Fruit fly (Drosophila melanogaster) whole organism, prepupa: Measurements from ENCODE around the gene CG5281.

Source experiments
- Blimp-1 ChIP-seq: fragments of 200-800 bp; sonication (Bioruptor generic); optimal IDR thresholded peaks from 3 replicates; lab custom pipeline; 2017; ENCODE audit warnings: missing biosample characterization, missing genetic modification characterization, mild to moderate bottlenecking, moderate library complexity, missing genetic modification reagents
- CG10631 ChIP-seq: fragments of 200-800 bp; sonication (Bioruptor generic); optimal IDR thresholded peaks from 2 replicates; lab custom pipeline; 2016; ENCODE audit warnings: missing biosample characterization, missing genetic modification characterization
- CG10669 ChIP-seq: fragments of 200-800 bp; sonication (Bioruptor generic); optimal IDR thresholded peaks from 3 replicates; lab custom pipeline; 2018; ENCODE audit warnings: missing biosample characterization, mild to moderate bottlenecking, missing genetic modification characterization, moderate library complexity
- CG11294 ChIP-seq: fragments of 200-800 bp; sonication (Bioruptor generic); IDR thresholded peaks from 2 replicates; pipeline ENCODE4 v1.3.6; 2022; ENCODE audit warnings: missing biosample characterization, missing genetic modification characterization
- CG11762 ChIP-seq: fragments of 200-800 bp; sonication (Bioruptor generic); optimal IDR thresholded peaks from 3 replicates; lab custom pipeline; 2016; ENCODE audit warnings: missing biosample characterization, missing genetic modification characterization; ENCODE audit not compliant: insufficient read depth
- CG15336 ChIP-seq: fragments of 200-800 bp; sonication (Bioruptor generic); IDR thresholded peaks from 2 replicates; pipeline ENCODE4 v1.3.6; 2022; ENCODE audit warnings: missing biosample characterization, missing genetic modification characterization
- CG1621 ChIP-seq: fragments of 200-800 bp; sonication (Bioruptor generic); optimal IDR thresholded peaks from 3 replicates; lab custom pipeline; 2018; ENCODE audit warnings: missing biosample characterization, mild to moderate bottlenecking, missing genetic modification characterization
- CG32006 ChIP-seq: fragments of 200-800 bp; sonication (Bioruptor generic); optimal IDR thresholded peaks from 3 replicates; lab custom pipeline; 2017; ENCODE audit warnings: missing biosample characterization, mild to moderate bottlenecking, missing genetic modification characterization
- CG34406 ChIP-seq: fragments of 200-800 bp; sonication (Bioruptor generic); optimal IDR thresholded peaks from 3 replicates; lab custom pipeline; 2016; ENCODE audit warnings: missing biosample characterization, missing genetic modification characterization
- CG3919 ChIP-seq: fragments of 200-800 bp; sonication (Bioruptor generic); optimal IDR thresholded peaks from 3 replicates; lab custom pipeline; 2016; ENCODE audit warnings: missing biosample characterization, missing genetic modification characterization
- CG6163 ChIP-seq: fragments of 200-800 bp; sonication (Bioruptor generic); IDR thresholded peaks from 3 replicates; pipeline ENCODE4 v1.3.6; 2022; ENCODE audit warnings: missing biosample characterization, missing genetic modification characterization
- CG6276 ChIP-seq: fragments of 200-800 bp; sonication (Bioruptor generic); optimal IDR thresholded peaks from 2 replicates; lab custom pipeline; 2017; ENCODE audit warnings: missing biosample characterization, mild to moderate bottlenecking, missing genetic modification characterization
- CG6792 ChIP-seq: fragments of 200-800 bp; sonication (Bioruptor generic); optimal IDR thresholded peaks from 3 replicates; lab custom pipeline; 2016; ENCODE audit warnings: missing biosample characterization, missing genetic modification characterization
- CG6808 ChIP-seq: fragments of 200-800 bp; sonication (Bioruptor generic); optimal IDR thresholded peaks from 3 replicates; lab custom pipeline; 2017; ENCODE audit warnings: missing biosample characterization, missing genetic modification characterization, mild to moderate bottlenecking, moderate library complexity, missing genetic modification reagents
- CG7368 ChIP-seq: fragments of 200-800 bp; sonication (Bioruptor generic); optimal IDR thresholded peaks from 3 replicates; lab custom pipeline; 2016; ENCODE audit warnings: missing biosample characterization, missing genetic modification characterization
- CG8119 ChIP-seq: fragments of 200-800 bp; sonication (Bioruptor generic); IDR thresholded peaks from 3 replicates; pipeline ENCODE4 v1.3.6; 2022; ENCODE audit warnings: missing biosample characterization, missing genetic modification characterization
- CG8319 ChIP-seq: fragments of 200-800 bp; sonication (Bioruptor generic); optimal IDR thresholded peaks from 3 replicates; lab custom pipeline; 2016; ENCODE audit warnings: missing biosample characterization, missing genetic modification characterization
- CG8632 ChIP-seq: fragments of 200-800 bp; sonication (Bioruptor generic); optimal IDR thresholded peaks from 3 replicates; lab custom pipeline; 2016; ENCODE audit warnings: missing biosample characterization, missing genetic modification characterization
- Eip75B ChIP-seq: fragments of 200-800 bp; sonication (Bioruptor generic); optimal IDR thresholded peaks from 3 replicates; lab custom pipeline; 2016; ENCODE audit warnings: missing biosample characterization, missing genetic modification characterization
- Eip78C ChIP-seq: fragments of 200-800 bp; sonication (Bioruptor generic); peaks from one replicate; lab custom pipeline; 2016; ENCODE audit warnings: missing biosample characterization, missing genetic modification characterization
- Eip93F ChIP-seq: fragments of 200-800 bp; sonication (Bioruptor generic); optimal IDR thresholded peaks from 2 replicates; lab custom pipeline; 2016; ENCODE audit warnings: missing biosample characterization, mild to moderate bottlenecking, missing genetic modification characterization
- Ets21C ChIP-seq: fragments of 200-800 bp; sonication (Bioruptor generic); optimal IDR thresholded peaks from 3 replicates; lab custom pipeline; 2016; ENCODE audit warnings: missing biosample characterization, missing genetic modification characterization
- Ets96B ChIP-seq: fragments of 200-800 bp; optimal IDR thresholded peaks from 2 replicates; lab custom pipeline; 2019; ENCODE audit warnings: missing biosample characterization, mild to moderate bottlenecking, missing genetic modification characterization, moderate library complexity
- Hr38 ChIP-seq: sonication (Bioruptor generic); optimal IDR thresholded peaks from 2 replicates; lab custom pipeline; 2016; ENCODE audit warnings: missing biosample characterization, missing genetic modification characterization
- Hr39 ChIP-seq: fragments of 200-800 bp; sonication (Bioruptor generic); optimal IDR thresholded peaks from 2 replicates; lab custom pipeline; 2016; ENCODE audit warnings: missing biosample characterization, missing genetic modification characterization
- Hr4 ChIP-seq: fragments of 200-800 bp; sonication (Bioruptor generic); optimal IDR thresholded peaks from 3 replicates; lab custom pipeline; 2016; ENCODE audit warnings: missing biosample characterization, missing genetic modification characterization
- Lpt ChIP-seq: fragments of 200-800 bp; sonication (Bioruptor generic); optimal IDR thresholded peaks from 3 replicates; lab custom pipeline; 2016; ENCODE audit warnings: missing biosample characterization, missing genetic modification characterization
- Met ChIP-seq: fragments of 200-800 bp; sonication (Bioruptor generic); optimal IDR thresholded peaks from 3 replicates; lab custom pipeline; 2016; ENCODE audit warnings: missing biosample characterization, missing genetic modification characterization
- OdsH ChIP-seq: fragments of 200-800 bp; sonication (Bioruptor generic); optimal IDR thresholded peaks from 3 replicates; lab custom pipeline; 2016; ENCODE audit warnings: missing biosample characterization, missing genetic modification characterization
- Smox ChIP-seq: fragments of 200-800 bp; sonication (Bioruptor generic); optimal IDR thresholded peaks from 3 replicates; lab custom pipeline; 2016; ENCODE audit warnings: missing biosample characterization, missing genetic modification characterization
- Sox102F ChIP-seq: fragments of 200-800 bp; sonication (Bioruptor generic); optimal IDR thresholded peaks from 2 replicates; lab custom pipeline; 2016; ENCODE audit warnings: missing biosample characterization, mild to moderate bottlenecking, missing genetic modification characterization
- Sox14 ChIP-seq: fragments of 200-800 bp; sonication (Bioruptor generic); optimal IDR thresholded peaks from 3 replicates; lab custom pipeline; 2016; ENCODE audit warnings: missing biosample characterization, missing genetic modification characterization
- Sox15 ChIP-seq: fragments of 200-800 bp; sonication (Bioruptor generic); optimal IDR thresholded peaks from 3 replicates; lab custom pipeline; 2016; ENCODE audit warnings: missing biosample characterization, missing genetic modification characterization
- achi ChIP-seq: fragments of 200-800 bp; sonication (Bioruptor generic); optimal IDR thresholded peaks from 3 replicates; lab custom pipeline; 2016; ENCODE audit warnings: missing biosample characterization, missing genetic modification characterization
- dac ChIP-seq: fragments of 200-800 bp; sonication (Bioruptor generic); optimal IDR thresholded peaks from 2 replicates; lab custom pipeline; 2017; ENCODE audit warnings: missing biosample characterization, mild to moderate bottlenecking, missing genetic modification characterization
- esn ChIP-seq: fragments of 200-800 bp; sonication (Bioruptor generic); optimal IDR thresholded peaks from 2 replicates; lab custom pipeline; 2016; ENCODE audit warnings: missing biosample characterization, mild to moderate bottlenecking, missing genetic modification characterization, moderate library complexity
- fd85E ChIP-seq: fragments of 200-800 bp; sonication (Bioruptor generic); optimal IDR thresholded peaks from 3 replicates; lab custom pipeline; 2016; ENCODE audit warnings: missing biosample characterization, missing genetic modification characterization
- fkh ChIP-seq: fragments of 200-800 bp; sonication (Bioruptor generic); optimal IDR thresholded peaks from 3 replicates; lab custom pipeline; 2017; ENCODE audit warnings: missing biosample characterization, mild to moderate bottlenecking, missing genetic modification characterization, moderate library complexity
- lz ChIP-seq: fragments of 200-800 bp; sonication (Bioruptor generic); optimal IDR thresholded peaks from 3 replicates; lab custom pipeline; 2016; ENCODE audit warnings: missing biosample characterization, missing genetic modification characterization
- net ChIP-seq: fragments of 200-800 bp; sonication (Bioruptor generic); optimal IDR thresholded peaks from 3 replicates; lab custom pipeline; 2016; ENCODE audit warnings: missing biosample characterization, missing genetic modification characterization
- salr ChIP-seq, 2 experiments: fragments of 200-800 bp; sonication (Bioruptor generic); optimal IDR thresholded peaks; 3 replicates each; lab custom pipeline; 2016 to 2018; ENCODE audit warnings: missing biosample characterization in 2 of 2, missing genetic modification characterization in 2 of 2, mild to moderate bottlenecking in 1 of 2
- ss ChIP-seq, 2 experiments: fragments of 200-800 bp; sonication (Bioruptor generic); optimal IDR thresholded peaks; 2 replicates in 1 of 2; 3 replicates in 1 of 2; lab custom pipeline; 2017 to 2018; ENCODE audit warnings: mild to moderate bottlenecking in 2 of 2, missing biosample characterization in 2 of 2, missing genetic modification characterization in 2 of 2, moderate library complexity in 1 of 2
- svp ChIP-seq: fragments of 200-800 bp; sonication (Bioruptor generic); peaks from one replicate; lab custom pipeline; 2016; ENCODE audit warnings: missing biosample characterization, missing genetic modification characterization
- topi ChIP-seq: fragments of 200-800 bp; sonication (Bioruptor generic); optimal IDR thresholded peaks from 3 replicates; lab custom pipeline; 2016; ENCODE audit warnings: missing biosample characterization, missing genetic modification characterization
- vri ChIP-seq: fragments of 200-800 bp; sonication (Bioruptor generic); optimal IDR thresholded peaks from 3 replicates; lab custom pipeline; 2016; ENCODE audit warnings: missing biosample characterization, mild to moderate bottlenecking, missing genetic modification characterization

The CG5281 gene

dm6 chr3R:11451207-11451841, 15.7 kb downstream of the CG5281 start, which contains the start of gene sals:
Gene sals, minus strand, starts transcription at chr3R:11451791.
- peak; percentile 82 for TF ChIP-seq svp
- no peak for TF ChIP-seq Lpt (GFP tag; lab: Kevin White, UChicago)

- no peak for TF ChIP-seq dac
- peak; percentile 24 for TF ChIP-seq Eip78C (GFP tag; lab: Kevin White, UChicago)
- TF ChIP-seq fkh: peak; percentile 7
- peak; percentile 12 for TF ChIP-seq CG32006 (GFP tag; lab: Kevin White, UChicago)
- TF ChIP-seq CG8632 (GFP tag; lab: Kevin White, UChicago): no peak
- TF ChIP-seq Met (GFP tag; lab: Kevin White, UChicago): no peak
- TF ChIP-seq svp: peak; percentile 94
These were observed 16.4 kb downstream of the CG5281 start for dm6 chr3R:11452041-11452440.

- peak; percentile 56 for TF ChIP-seq Sox15 (GFP tag; lab: Kevin White, UChicago)
- TF ChIP-seq salr (GFP tag; optimal IDR thresholded peaks at IDR 0.05; lab: Kevin White, UChicago): no peak
- TF ChIP-seq CG11294: peak; percentile 28; the same call in 1 of the 2 replicates
- TF ChIP-seq Met (GFP tag; lab: Kevin White, UChicago): peak; percentile 69
- TF ChIP-seq OdsH: peak; percentile 52
- TF ChIP-seq lz (GFP tag; lab: Kevin White, UChicago): peak; percentile 76
- peak; percentile 21 for TF ChIP-seq CG11762 (GFP tag; lab: Kevin White, UChicago)
- 0 out of 3 replicates have a peak, but pooled peaks have one; percentile 26 for TF ChIP-seq CG8119
- TF ChIP-seq Eip93F (GFP tag; lab: Kevin White, UChicago): no peak
- peak; percentile 33 for TF ChIP-seq net (GFP tag; lab: Kevin White, UChicago)
- no peak for TF ChIP-seq fd85E
- peak; percentile 42 for TF ChIP-seq dac
- peak; percentile 36 for TF ChIP-seq Eip75B
- TF ChIP-seq CG10631 (GFP tag; lab: Kevin White, UChicago): peak; percentile 27
- TF ChIP-seq CG32006 (GFP tag; lab: Kevin White, UChicago): peak; percentile 74
- no peak for TF ChIP-seq ss (GFP tag; optimal IDR thresholded peaks at IDR 0.05; lab: Kevin White, UChicago)
- TF ChIP-seq Eip78C (GFP tag; lab: Kevin White, UChicago): peak; percentile 83
- no peak for TF ChIP-seq Hr38 (GFP tag; lab: Kevin White, UChicago)
- TF ChIP-seq CG10669 (GFP tag; lab: Kevin White, UChicago): peak; percentile 6
- peak; percentile 45 for TF ChIP-seq CG6792 (GFP tag; lab: Kevin White, UChicago)
- TF ChIP-seq Ets96B (tag; lab: Kevin White, UChicago): no peak
- TF ChIP-seq topi: peak; percentile 70
- TF ChIP-seq Sox102F (GFP tag; lab: Kevin White, UChicago): peak; percentile 69
- peak; percentile 67 for TF ChIP-seq CG34406 (GFP tag; lab: Kevin White, UChicago)
- peak; percentile 45 for TF ChIP-seq Ets21C
- TF ChIP-seq achi (GFP tag; lab: Kevin White, UChicago): peak; percentile 31
- no peak for TF ChIP-seq CG1621
- peak; percentile 89 for TF ChIP-seq svp
- peak; percentile 76 for TF ChIP-seq esn (GFP tag; lab: Kevin White, UChicago)
- TF ChIP-seq Sox14 (GFP tag; lab: Kevin White, UChicago): peak; percentile 49
- TF ChIP-seq CG8319 (GFP tag; lab: Kevin White, UChicago): peak; percentile 0
- TF ChIP-seq CG15336 (GFP tag; lab: Robert Waterston, UW): no peak
- peak; percentile 19 for TF ChIP-seq CG8632 (GFP tag; lab: Kevin White, UChicago)
- peak; percentile 42 for TF ChIP-seq vri
- TF ChIP-seq CG6163: peak; percentile 43; the same call in 1 of the 3 replicates
- peak; percentile 7 for TF ChIP-seq CG7368
- peak; percentile 45 for TF ChIP-seq CG3919 (GFP tag; lab: Kevin White, UChicago)
- TF ChIP-seq Hr4 (GFP tag; lab: Kevin White, UChicago): peak; percentile 76
- TF ChIP-seq Smox (GFP tag; lab: Kevin White, UChicago): peak; percentile 59
- TF ChIP-seq CG6276 (GFP tag; lab: Kevin White, UChicago): no peak
- TF ChIP-seq Blimp-1: peak; percentile 1
- peak; percentile 75 for TF ChIP-seq Hr39 (GFP tag; lab: Kevin White, UChicago)
- no peak for TF ChIP-seq CG6808 (GFP tag; lab: Kevin White, UChicago)
These were observed 18.7 kb downstream of the CG5281 start for dm6 chr3R:11454210-11454904.
